Fruit fly (Drosophila melanogaster) whole organism, prepupa: ENCODE data around the gene CG4768.

Experiments used
- CG1621 ChIP-seq: fragments of 200-800 bp; sonication (Bioruptor generic); optimal IDR thresholded peaks from 3 replicates; lab custom pipeline; 2018; ENCODE audit warnings: missing biosample characterization, mild to moderate bottlenecking, missing genetic modification characterization
- Sox14 ChIP-seq: fragments of 200-800 bp; sonication (Bioruptor generic); optimal IDR thresholded peaks from 3 replicates; lab custom pipeline; 2016; ENCODE audit warnings: missing biosample characterization, missing genetic modification characterization

dm6 chrX:16745942-16746341 lies 46.0 kb upstream of the CG4768 start:
- no peak for TF ChIP-seq CG1621
- no peak for TF ChIP-seq Sox14 (GFP tag; lab: Kevin White, UChicago)
